Fruit fly (Drosophila melanogaster): ENCODE data around the gene CG14325.

DNA sequence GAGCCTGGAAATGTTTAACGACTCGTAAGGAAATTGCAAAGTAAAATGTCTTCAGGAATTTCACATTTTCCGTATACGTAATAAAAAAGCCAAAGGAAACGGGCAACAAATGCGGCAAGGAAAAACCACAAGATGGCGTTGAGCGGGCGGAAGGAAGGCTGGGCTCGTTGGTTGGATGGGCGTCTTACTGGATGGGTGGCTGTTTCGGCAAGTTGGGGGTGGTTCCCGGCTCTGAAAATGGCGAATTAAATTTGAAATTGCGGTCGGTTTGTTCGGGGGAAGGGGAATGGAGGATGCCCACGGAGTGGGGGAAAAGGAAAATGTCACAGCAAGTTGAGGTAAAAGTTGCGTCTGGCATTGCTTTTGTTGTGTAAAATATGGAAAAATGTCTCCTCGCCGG is 27.2 kb upstream of the CG14325 start:
- TF ChIP-seq psq (optimal IDR thresholded peaks at IDR 0.05) (no peak), ttk (optimal IDR thresholded peaks at IDR 0.05) (no peak), Myc (optimal IDR thresholded peaks at IDR 0.05) (no peak), insv (optimal IDR thresholded peaks at IDR 0.05) (no peak)

Measured in Kc167 (cell line).